Worm (Caenorhabditis elegans): Measurements from ENCODE around the gene sfxn-1.3.

DNA sequence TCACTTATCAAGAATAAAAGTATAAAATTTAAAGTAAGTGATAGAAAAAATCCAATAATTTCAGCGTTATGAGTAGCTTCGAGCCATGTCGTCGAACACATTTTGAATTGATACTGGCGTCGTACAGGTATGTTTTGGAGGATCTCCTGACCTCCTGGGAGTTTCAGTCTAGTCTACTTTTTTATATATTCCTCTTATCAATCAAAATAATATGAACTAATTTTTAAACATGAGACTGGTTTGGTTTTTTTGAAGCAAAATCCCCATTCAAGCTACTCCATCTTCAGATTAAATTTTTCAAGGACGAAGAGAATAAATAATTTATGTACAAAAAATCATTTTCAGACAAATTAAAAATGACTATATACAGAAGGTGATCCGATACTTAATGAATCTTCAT, 14.7 kb upstream of the sfxn-1.3 start, which contains the start of gene str-101:
- TF ChIP-seq tbx-2 (tag; optimal IDR thresholded peaks at IDR 0.05) = no peak
- TF ChIP-seq nhr-12 (tag; optimal IDR thresholded peaks at IDR 0.05) = no peak
- no peak for TF ChIP-seq nhr-77 (tag; optimal IDR thresholded peaks at IDR 0.05)
- TF ChIP-seq ama-1 (optimal IDR thresholded peaks at IDR 0.05) = no peak
- no peak for TF ChIP-seq nhr-11 (tag; optimal IDR thresholded peaks at IDR 0.05)
- no peak for TF ChIP-seq ceh-82 (tag; optimal IDR thresholded peaks at IDR 0.05)
- TF ChIP-seq pha-4 (tag; optimal IDR thresholded peaks at IDR 0.05) = no peak
- no peak for TF ChIP-seq ceh-28 (tag; optimal IDR thresholded peaks at IDR 0.05)
- no peak for TF ChIP-seq unc-62 (GFP tag; optimal IDR thresholded peaks at IDR 0.05)
